Fruit fly (Drosophila melanogaster): ENCODE data around the gene mid.
A peak's percentile ranks its signal among the peaks of the same experiment; 100 is the strongest.

mid gene

DNA sequence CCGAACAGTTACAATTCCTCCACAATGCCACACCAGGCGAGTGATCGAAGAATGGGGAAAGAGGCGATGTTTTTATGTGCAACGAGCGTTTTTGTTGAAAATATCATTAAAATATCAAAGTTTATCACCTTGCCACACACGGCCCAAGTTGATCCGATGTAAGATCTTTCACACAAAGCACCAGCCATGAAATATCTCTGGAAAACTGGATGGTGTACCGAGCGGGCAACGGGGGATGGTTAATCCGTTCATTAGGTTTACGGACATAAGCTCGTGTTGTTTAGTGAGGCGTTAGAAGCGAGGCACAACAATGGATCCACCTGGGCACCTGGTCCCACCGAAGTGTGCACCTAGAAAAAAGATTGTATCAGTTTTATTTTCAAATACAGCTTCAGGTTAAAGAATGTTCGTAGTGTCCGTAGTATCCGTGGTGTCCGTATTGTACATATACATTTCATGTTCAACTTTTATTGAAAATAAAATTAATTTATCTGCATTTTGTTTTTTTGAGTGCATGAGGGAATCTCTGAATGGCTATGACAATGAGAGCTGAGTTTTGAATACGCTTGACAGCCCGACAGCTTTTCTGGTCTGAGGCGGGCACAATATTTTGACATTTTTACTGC, 35.1 kb downstream of the mid start (continued):
- TF ChIP-seq CG8478 (optimal IDR thresholded peaks at IDR 0.05), result no peak
- no peak for TF ChIP-seq NC2α (GFP tag; optimal IDR thresholded peaks at IDR 0.05)
- peak; percentile 43 for TF ChIP-seq ind (GFP tag; optimal IDR thresholded peaks at IDR 0.05)
- TF ChIP-seq CG3995 (GFP tag; optimal IDR thresholded peaks at IDR 0.05), result no peak
- TF ChIP-seq CG10274 (GFP tag; optimal IDR thresholded peaks at IDR 0.05), result no peak
- no peak for TF ChIP-seq wdn (GFP tag; IDR thresholded peaks at IDR 0.05)
- peak; percentile 73 for TF ChIP-seq CG13424 (tag; optimal IDR thresholded peaks at IDR 0.05)
- TF ChIP-seq CG4282 (GFP tag; optimal IDR thresholded peaks at IDR 0.05), result no peak
- peak; percentile 66 for TF ChIP-seq CG8924 (tag; optimal IDR thresholded peaks at IDR 0.05)
- TF ChIP-seq CG5180 (GFP tag; optimal IDR thresholded peaks at IDR 0.05), result peak; percentile 23
- peak; percentile 19 for TF ChIP-seq sqz (GFP tag; optimal IDR thresholded peaks at IDR 0.05)
- no peak for TF ChIP-seq psq (GFP tag; optimal IDR thresholded peaks at IDR 0.05)
- TF ChIP-seq D19A (tag; optimal IDR thresholded peaks at IDR 0.05), result peak; percentile 57
- peak; percentile 33 for TF ChIP-seq CG13775 (GFP tag; optimal IDR thresholded peaks at IDR 0.05)
- TF ChIP-seq so (GFP tag; IDR thresholded peaks at IDR 0.05), result 0 out of 3 replicates have a peak, but pooled peaks have one; percentile 45
- no peak for TF ChIP-seq CG7271 (tag; optimal IDR thresholded peaks at IDR 0.05)
- TF ChIP-seq CG15479 (GFP tag; optimal IDR thresholded peaks at IDR 0.05), result no peak
- TF ChIP-seq pb (GFP tag; optimal IDR thresholded peaks at IDR 0.05), result no peak
- no peak for TF ChIP-seq CG17612 (GFP tag; IDR thresholded peaks at IDR 0.05)
- TF ChIP-seq pum (GFP tag; optimal IDR thresholded peaks at IDR 0.05), result peak; percentile 29
- peak; percentile 29; the same call in 1 of the 3 replicates for TF ChIP-seq Aef1 (GFP tag; IDR thresholded peaks at IDR 0.05)
- TF ChIP-seq gce (GFP tag; IDR thresholded peaks at IDR 0.05), result no peak
- TF ChIP-seq odd (GFP tag; optimal IDR thresholded peaks at IDR 0.05), result peak; percentile 1
- no peak for TF ChIP-seq Adf1 (GFP tag; IDR thresholded peaks at IDR 0.05)
- TF ChIP-seq tx (GFP tag; optimal IDR thresholded peaks at IDR 0.05), result no peak
- peak; percentile 69 for TF ChIP-seq ken (GFP tag; IDR thresholded peaks at IDR 0.05)
- no peak for TF ChIP-seq bbx (GFP tag; IDR thresholded peaks at IDR 0.05; ENCODE audit: partially characterized antibody)
- TF ChIP-seq Vsx1 (GFP tag; optimal IDR thresholded peaks at IDR 0.05), result peak; percentile 40
- TF ChIP-seq crol (GFP tag; IDR thresholded peaks at IDR 0.05), result no peak
- TF ChIP-seq Sry-δ (GFP tag; optimal IDR thresholded peaks at IDR 0.05), result no peak
- TF ChIP-seq bsh (GFP tag; optimal IDR thresholded peaks at IDR 0.05), result peak in 1 of 2 experiments; percentile 83
- peak; percentile 30 to 73 for TF ChIP-seq chif (GFP tag; optimal IDR thresholded peaks at IDR 0.05)
- TF ChIP-seq Sox102F (GFP tag; optimal IDR thresholded peaks at IDR 0.05), result peak; percentile 62
- no peak for TF ChIP-seq Atf3 (GFP tag; optimal IDR thresholded peaks at IDR 0.05)
- TF ChIP-seq C15 (GFP tag; IDR thresholded peaks at IDR 0.05), result no peak
- TF ChIP-seq CG11560 (tag; IDR thresholded peaks at IDR 0.05), result no peak
- no peak for TF ChIP-seq CG30020 (tag; optimal IDR thresholded peaks at IDR 0.05)
- TF ChIP-seq CG2120 (GFP tag; optimal IDR thresholded peaks at IDR 0.05), result no peak
- peak; percentile 64 for TF ChIP-seq CG14710 (tag; optimal IDR thresholded peaks at IDR 0.05)
- TF ChIP-seq CG9932 (GFP tag; IDR thresholded peaks at IDR 0.05), result peak; percentile 61
- peak; percentile 40 for TF ChIP-seq HLH3B (GFP tag; IDR thresholded peaks at IDR 0.05)
- peak; percentile 31 for TF ChIP-seq CG3281 (GFP tag; optimal IDR thresholded peaks at IDR 0.05)
- TF ChIP-seq CG16813 (GFP tag; IDR thresholded peaks at IDR 0.05; ENCODE audit: partially characterized antibody), result no peak
- TF ChIP-seq Blimp-1 (GFP tag; optimal IDR thresholded peaks at IDR 0.05), result peak; percentile 76
- TF ChIP-seq Antp (GFP tag; optimal IDR thresholded peaks at IDR 0.05), result peak; percentile 52
- no peak for TF ChIP-seq zfh2 (GFP tag; optimal IDR thresholded peaks at IDR 0.05)
- TF ChIP-seq Scr (GFP tag; IDR thresholded peaks at IDR 0.05; ENCODE audit: partially characterized antibody), result no peak
- TF ChIP-seq scrt (GFP tag; optimal IDR thresholded peaks at IDR 0.05), result peak; percentile 17
- TF ChIP-seq CG10543 (GFP tag; optimal IDR thresholded peaks at IDR 0.05), result no peak
- no peak for TF ChIP-seq CG15514 (GFP tag; optimal IDR thresholded peaks at IDR 0.05)

Measured in whole organism, embryonic.